Fruit fly (Drosophila melanogaster): Measurements from ENCODE around the gene SCOT.

The SCOT gene

dm6 chr3L:1947463-1948126, 15.3 kb upstream of the SCOT start, which contains the start of the genes mu2 and Cnb:
mu2 (minus strand) TSS chr3L:1947475.
Cnb (plus strand) TSS chr3L:1947565.
- TF ChIP-seq Sox102F (GFP tag; optimal IDR thresholded peaks at IDR 0.05) = no peak
- 0 out of 3 replicates have a peak, but pooled peaks have one; percentile 10 for TF ChIP-seq CG6163 (GFP tag; IDR thresholded peaks at IDR 0.05)
- TF ChIP-seq Blimp-1 (GFP tag; optimal IDR thresholded peaks at IDR 0.05) = peak; percentile 94

dm6 chr3L:1964099-1964498, 1.2 kb downstream of the SCOT start, which contains the start of gene mv:
mv (minus strand) TSS chr3L:1964178.
- no peak for TF ChIP-seq CG32006 (GFP tag; optimal IDR thresholded peaks at IDR 0.05)
- TF ChIP-seq Eip93F (GFP tag; optimal IDR thresholded peaks at IDR 0.05) = peak; percentile 36
- TF ChIP-seq fkh (GFP tag; optimal IDR thresholded peaks at IDR 0.05) = peak; percentile 8
- no peak for TF ChIP-seq dac (GFP tag; optimal IDR thresholded peaks at IDR 0.05)
- no peak for TF ChIP-seq CG34406 (GFP tag; optimal IDR thresholded peaks at IDR 0.05)
- TF ChIP-seq cyc (GFP tag; optimal IDR thresholded peaks at IDR 0.05) = no peak
- TF ChIP-seq Eip78C (GFP tag) = peak; percentile 34
- TF ChIP-seq CG11294 (GFP tag; IDR thresholded peaks at IDR 0.05) = no peak
- no peak for TF ChIP-seq svp (GFP tag)
- TF ChIP-seq Hr4 (GFP tag; optimal IDR thresholded peaks at IDR 0.05) = no peak
- TF ChIP-seq spab (GFP tag; optimal IDR thresholded peaks at IDR 0.05) = no peak
- TF ChIP-seq CG10669 (GFP tag; optimal IDR thresholded peaks at IDR 0.05) = no peak

dm6 chr3L:1964599-1965143, 1.7 kb downstream of the SCOT start:
- TF ChIP-seq spab (GFP tag; optimal IDR thresholded peaks at IDR 0.05) = no peak
- peak; percentile 49 for TF ChIP-seq vri (GFP tag; optimal IDR thresholded peaks at IDR 0.05)

- TF ChIP-seq achi (GFP tag; optimal IDR thresholded peaks at IDR 0.05) (no peak), CG16779 (tag; optimal IDR thresholded peaks at IDR 0.05) (peak; percentile 27), CG11294 (GFP tag; IDR thresholded peaks at IDR 0.05) (no peak), Eip75B (GFP tag; optimal IDR thresholded peaks at IDR 0.05) (no peak), ss (GFP tag; optimal IDR thresholded peaks at IDR 0.05) (peak; percentile 33 to 77), CG9139 (GFP tag; optimal IDR thresholded peaks at IDR 0.05) (no peak), CG6792 (GFP tag; optimal IDR thresholded peaks at IDR 0.05) (no peak), CG8319 (GFP tag; optimal IDR thresholded peaks at IDR 0.05) (no peak), Met (GFP tag; optimal IDR thresholded peaks at IDR 0.05) (no peak), Smox (GFP tag; optimal IDR thresholded peaks at IDR 0.05) (no peak), Eip78C (GFP tag) (peak; percentile 27), topi (GFP tag; optimal IDR thresholded peaks at IDR 0.05) (no peak), vri (GFP tag; optimal IDR thresholded peaks at IDR 0.05) (peak; percentile 71), fd85E (GFP tag; optimal IDR thresholded peaks at IDR 0.05) (no peak), fkh (GFP tag; optimal IDR thresholded peaks at IDR 0.05) (peak; percentile 44), svp (GFP tag) (peak; percentile 95), dac (GFP tag; optimal IDR thresholded peaks at IDR 0.05) (no peak), CG6854 (GFP tag; optimal IDR thresholded peaks at IDR 0.05) (peak; percentile 47)
Observed at dm6 chr3L:1967452-1968310, 4.7 kb downstream of the SCOT start.

dm6 chr3L:1968401-1968800, 5.5 kb downstream of the SCOT start:
- TF ChIP-seq CG10631 (GFP tag; optimal IDR thresholded peaks at IDR 0.05) (no peak), Hr38 (GFP tag; optimal IDR thresholded peaks at IDR 0.05) (no peak), CG9139 (GFP tag; optimal IDR thresholded peaks at IDR 0.05) (no peak), svp (GFP tag) (peak; percentile 53), salr (GFP tag; optimal IDR thresholded peaks at IDR 0.05) (no peak)

Data from whole organism, prepupa.